Worm (Caenorhabditis elegans) whole organism, mixed stage, embryonic: ENCODE data around the gene col-149.

ENCODE experiments used
- ceh-43 ChIP-seq: fragments of 200-800 bp; sonication (Bioruptor generic); optimal IDR thresholded peaks from 2 replicates; lab custom pipeline; 2018; ENCODE audit warnings: mild to moderate bottlenecking, missing genetic modification characterization, moderate library complexity, missing compliant biosample characterization
- ceh-83 ChIP-seq: fragments of 200-800 bp; sonication (Bioruptor generic); optimal IDR thresholded peaks from 2 replicates; lab custom pipeline; 2018; ENCODE audit warnings: mild to moderate bottlenecking, missing genetic modification characterization, missing compliant biosample characterization
- mab-5 ChIP-seq: fragments of 150-350 bp; optimal IDR thresholded peaks from 2 replicates; lab custom pipeline; 2014; ENCODE audit warnings: missing biosample characterization, missing genetic modification characterization
- nhr-237 ChIP-seq: fragments of 150-350 bp; optimal IDR thresholded peaks from 2 replicates; lab custom pipeline; 2014; ENCODE audit warnings: missing biosample characterization, missing genetic modification characterization
- nhr-28 ChIP-seq: fragments of 150-350 bp; optimal IDR thresholded peaks from 2 replicates; lab custom pipeline; 2014; ENCODE audit warnings: missing biosample characterization, missing genetic modification characterization
- unc-62 ChIP-seq: fragments of 150-350 bp; optimal IDR thresholded peaks from 2 replicates; lab custom pipeline; 2014; ENCODE audit warnings: missing biosample characterization, missing genetic modification reagents, missing genetic modification characterization

DNA sequence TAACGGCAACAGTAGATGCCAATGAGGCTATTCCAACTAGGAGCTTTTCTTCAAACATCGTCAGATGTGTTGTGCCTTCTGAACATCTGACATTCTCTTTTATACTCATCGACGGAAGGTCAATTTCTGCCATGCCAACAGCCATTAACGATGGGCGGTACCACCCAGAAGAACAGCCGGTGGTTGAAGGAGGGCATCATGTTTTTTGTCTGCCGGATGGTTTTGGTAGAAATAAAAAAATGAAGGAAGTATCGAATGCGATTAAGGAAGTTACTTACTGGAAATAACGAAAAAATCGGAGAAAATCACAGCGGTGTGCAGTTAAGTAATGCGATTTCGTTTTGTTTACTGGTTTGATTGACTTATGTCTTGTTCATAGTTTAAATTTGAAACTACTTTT is 1.9 kb upstream of the col-149 start, which contains the start of gene col-150:
- TF ChIP-seq unc-62 (GFP tag; lab: Kevin White, UChicago) (no peak), nhr-237 (no peak), mab-5 (tag; lab: Kevin White, UChicago) (no peak), ceh-83 (GFP tag; lab: Kevin White, UChicago) (no peak), nhr-28 (tag; lab: Kevin White, UChicago) (no peak), ceh-43 (GFP tag; lab: Kevin White, UChicago) (no peak)
